Fruit fly (Drosophila melanogaster) Kc167 (cell line): Measurements from ENCODE around the gene gpp.

Source experiments
- Myc ChIP-seq: fragments of >200 bp; optimal IDR thresholded peaks from 2 replicates; lab custom pipeline; 2017; ENCODE audit warnings: missing external identifiers
- Sin3A ChIP-seq: fragments of >200 bp; optimal IDR thresholded peaks from 2 replicates; lab custom pipeline; 2018; ENCODE audit warnings: missing external identifiers
- insv ChIP-seq: fragments of >200 bp; optimal IDR thresholded peaks from 3 replicates; lab custom pipeline; 2018; ENCODE audit warnings: missing external identifiers
- psq ChIP-seq: fragments of >200 bp; optimal IDR thresholded peaks from 2 replicates; lab custom pipeline; 2017; ENCODE audit warnings: missing external identifiers
- ttk ChIP-seq: sonication (Bioruptor generic); optimal IDR thresholded peaks from 2 replicates; lab custom pipeline; 2017; ENCODE audit warnings: missing external identifiers

DNA sequence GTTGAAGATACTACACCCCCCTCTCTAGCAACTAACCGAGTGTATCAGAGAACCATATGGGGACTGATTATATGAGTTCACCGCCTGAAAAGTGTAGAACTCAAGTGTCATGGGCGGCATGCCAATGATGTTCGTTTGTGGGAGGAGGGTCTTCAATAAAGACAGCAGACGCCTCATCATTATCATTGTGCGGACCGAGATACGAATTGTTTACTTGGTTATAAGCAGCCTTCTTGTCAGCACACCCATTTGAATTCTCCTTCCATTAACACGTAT is 12.5 kb upstream of the gpp start:
- TF ChIP-seq psq (lab: Kevin White, UChicago) (no peak), insv (lab: Kevin White, UChicago) (no peak), ttk (lab: Kevin White, UChicago) (no peak), Myc (no peak), Sin3A (no peak)
